Worm (Caenorhabditis elegans): ENCODE measurements around the gene vps-33.2.

The vps-33.2 gene

ce11 chrII:6561300-6561699 is 39.7 kb upstream of the vps-33.2 start, which contains the start of gene F18C5.10:
Gene F18C5.10 (minus strand): TSS chrII:6561444.
- no peak for TF ChIP-seq rbr-2 (tag; optimal IDR thresholded peaks at IDR 0.05)
- TF ChIP-seq hlh-30 (tag; optimal IDR thresholded peaks at IDR 0.05; ENCODE audit: insufficient read depth), result peak; percentile 91
- TF ChIP-seq tra-1 (GFP tag; IDR thresholded peaks at IDR 0.05), result 0 out of 2 replicates have a peak, but pooled peaks have one; percentile 54
- TF ChIP-seq ZK337.2 (GFP tag; IDR thresholded peaks at IDR 0.05), result 0 out of 2 replicates have a peak, but pooled peaks have one; percentile 3
- TF ChIP-seq dve-1 (tag; optimal IDR thresholded peaks at IDR 0.05; ENCODE audit: insufficient read depth), result peak; percentile 18
- TF ChIP-seq ama-1 (optimal IDR thresholded peaks at IDR 0.05), result peak; percentile 79
- TF ChIP-seq dmd-8 (GFP tag; IDR thresholded peaks at IDR 0.05), result no peak
- 0 out of 2 replicates have a peak, but pooled peaks have one; percentile 12 for TF ChIP-seq dmd-6 (GFP tag; IDR thresholded peaks at IDR 0.05)
- no peak for TF ChIP-seq daf-16 (GFP tag; optimal IDR thresholded peaks at IDR 0.05)
- TF ChIP-seq daf-16 (tag; optimal IDR thresholded peaks at IDR 0.05), result peak; percentile 20
- TF ChIP-seq nhr-11 (tag; optimal IDR thresholded peaks at IDR 0.05), result peak; percentile 35
- TF ChIP-seq pqm-1 (tag; optimal IDR thresholded peaks at IDR 0.05), result no peak
- TF ChIP-seq snpc-1.2 (GFP tag; IDR thresholded peaks at IDR 0.05), result no peak
- TF ChIP-seq hlh-11 (tag; optimal IDR thresholded peaks at IDR 0.05), result peak; percentile 10

- no peak for TF ChIP-seq arid-1 (GFP tag; conservative IDR thresholded peaks at IDR 0.05)
- no peak for TF ChIP-seq nhr-77 (tag; optimal IDR thresholded peaks at IDR 0.05)
- peak in 1 of 2 experiments; percentile 62 for TF ChIP-seq daf-16 (GFP tag; optimal IDR thresholded peaks at IDR 0.05)
- TF ChIP-seq daf-16 (tag; optimal IDR thresholded peaks at IDR 0.05), result peak; percentile 12
- TF ChIP-seq cey-2 (tag; optimal IDR thresholded peaks at IDR 0.05; ENCODE audit: borderline replicate concordance, insufficient read depth), result peak; percentile 82
- TF ChIP-seq nhr-25 (tag; optimal IDR thresholded peaks at IDR 0.05; ENCODE audit: borderline replicate concordance, insufficient read depth), result peak; percentile 91
- peak; percentile 27 for TF ChIP-seq dve-1 (tag; optimal IDR thresholded peaks at IDR 0.05; ENCODE audit: insufficient read depth)
- TF ChIP-seq ama-1 (optimal IDR thresholded peaks at IDR 0.05), result peak; percentile 10
- TF ChIP-seq F10B5.3 (tag; optimal IDR thresholded peaks at IDR 0.05), result no peak
- TF ChIP-seq mxl-3 (GFP tag; optimal IDR thresholded peaks at IDR 0.05), result peak; percentile 37
- peak in 1 of 2 experiments; percentile 92 for TF ChIP-seq unc-62 (GFP tag; optimal IDR thresholded peaks at IDR 0.05 in 1 of 2)
- TF ChIP-seq unc-62 (tag; optimal IDR thresholded peaks at IDR 0.05), result no peak
- no peak for TF ChIP-seq unc-39 (tag; optimal IDR thresholded peaks at IDR 0.05)
- TF ChIP-seq mdl-1 (tag; optimal IDR thresholded peaks at IDR 0.05), result peak in 1 of 2 experiments; percentile 54
- TF ChIP-seq lin-29 (GFP tag; IDR thresholded peaks at IDR 0.05), result 0 out of 2 replicates have a peak, but pooled peaks have one; percentile 37
- peak; percentile 70 for TF ChIP-seq nhr-28 (tag; optimal IDR thresholded peaks at IDR 0.05)
- TF ChIP-seq lin-38 (GFP tag; IDR thresholded peaks at IDR 0.05), result no peak
- TF ChIP-seq gei-8 (GFP tag; optimal IDR thresholded peaks at IDR 0.05), result no peak
- peak; percentile 61 for TF ChIP-seq hlh-11 (tag; optimal IDR thresholded peaks at IDR 0.05)
- TF ChIP-seq nhr-48 (tag; optimal IDR thresholded peaks at IDR 0.05), result peak; percentile 69
Measured at ce11 chrII:6562203-6562867, 38.7 kb upstream of the vps-33.2 start.

- TF ChIP-seq lsy-2 (tag; optimal IDR thresholded peaks at IDR 0.05) (peak in 1 of 2 experiments; percentile 27), dve-1 (tag; optimal IDR thresholded peaks at IDR 0.05; ENCODE audit: insufficient read depth) (peak; percentile 43), nhr-42 (GFP tag; IDR thresholded peaks at IDR 0.05) (no peak), dmd-6 (GFP tag; IDR thresholded peaks at IDR 0.05) (no peak), hmg-1.1 (GFP tag; IDR thresholded peaks at IDR 0.05) (peak; percentile 78), pqm-1 (tag; optimal IDR thresholded peaks at IDR 0.05) (no peak), duxl-1 (tag; optimal IDR thresholded peaks at IDR 0.05; ENCODE audit: poor library complexity) (no peak), ctbp-1 (GFP tag; IDR thresholded peaks at IDR 0.05) (peak; percentile 49; the same call in 1 of the 2 replicates), T26A8.4 (GFP tag; IDR thresholded peaks at IDR 0.05) (peak; percentile 35; the same call in 1 of the 2 replicates), mep-1 (tag; optimal IDR thresholded peaks at IDR 0.05) (peak; percentile 53), mes-2 (tag; optimal IDR thresholded peaks at IDR 0.05; ENCODE audit: poor library complexity, severe bottlenecking) (peak; percentile 31), unc-62 (GFP tag; optimal IDR thresholded peaks at IDR 0.05 in 1 of 2) (peak in 1 of 2 experiments; percentile 13), unc-62 (tag; optimal IDR thresholded peaks at IDR 0.05) (no peak), zip-11 (GFP tag; IDR thresholded peaks at IDR 0.05) (no peak), mdl-1 (tag; optimal IDR thresholded peaks at IDR 0.05) (peak in 1 of 2 experiments; percentile 27), daf-16 (GFP tag; optimal IDR thresholded peaks at IDR 0.05) (no peak), daf-16 (tag; optimal IDR thresholded peaks at IDR 0.05) (peak; percentile 22), ztf-7 (tag; optimal IDR thresholded peaks at IDR 0.05) (no peak), F49E8.2 (tag; optimal IDR thresholded peaks at IDR 0.05; ENCODE audit: borderline replicate concordance) (no peak), Y5F2A.4 (GFP tag; optimal IDR thresholded peaks at IDR 0.05) (no peak), hif-1 (tag; optimal IDR thresholded peaks at IDR 0.05) (peak in 1 of 2 experiments; percentile 7), ceh-32 (tag; optimal IDR thresholded peaks at IDR 0.05; ENCODE audit: poor library complexity) (no peak), F37D6.2 (tag; optimal IDR thresholded peaks at IDR 0.05) (peak; percentile 27)
Measured at ce11 chrII:6563238-6563637, 37.8 kb upstream of the vps-33.2 start.
